Worm (Caenorhabditis elegans): Measurements from ENCODE around the gene txt-5.

DNA sequence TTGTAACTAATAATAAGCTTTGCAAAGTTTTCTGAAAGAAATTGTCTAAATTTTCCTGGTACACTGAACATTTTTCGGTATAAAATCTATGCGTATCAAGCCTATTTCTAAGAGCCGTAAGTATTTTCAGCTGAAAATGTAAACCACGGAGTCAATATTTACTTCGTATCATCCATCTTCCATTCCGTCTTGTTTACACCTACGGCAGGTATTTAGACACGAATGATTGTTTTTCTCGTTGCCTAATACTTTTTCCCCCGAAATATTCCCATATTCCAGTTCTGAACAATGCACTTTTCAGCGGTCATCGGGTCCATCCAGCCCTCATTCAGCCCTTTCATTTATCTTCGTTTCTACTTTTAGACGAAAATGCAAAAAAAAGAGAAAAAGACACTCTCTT lies 10.8 kb upstream of the txt-5 start:
- TF ChIP-seq gei-8 (GFP tag; optimal IDR thresholded peaks at IDR 0.05) (no peak), aly-2 (tag; optimal IDR thresholded peaks at IDR 0.05) (no peak), pqm-1 (tag; optimal IDR thresholded peaks at IDR 0.05) (no peak), nhr-77 (tag; optimal IDR thresholded peaks at IDR 0.05) (no peak), snpc-4 (tag; optimal IDR thresholded peaks at IDR 0.05) (no peak), ama-1 (optimal IDR thresholded peaks at IDR 0.05) (no peak), R02D3.7 (tag; optimal IDR thresholded peaks at IDR 0.05) (no peak), nhr-25 (tag; optimal IDR thresholded peaks at IDR 0.05; ENCODE audit: borderline replicate concordance, insufficient read depth) (no peak), mep-1 (tag; optimal IDR thresholded peaks at IDR 0.05) (no peak), unc-62 (GFP tag; optimal IDR thresholded peaks at IDR 0.05 in 1 of 2) (no peak), unc-62 (tag; optimal IDR thresholded peaks at IDR 0.05) (no peak), dpl-1 (GFP tag; optimal IDR thresholded peaks at IDR 0.05) (no peak), lin-1 (GFP tag; IDR thresholded peaks at IDR 0.05) (no peak)
